Worm (Caenorhabditis elegans) whole organism, L1 larva: Measurements from ENCODE around the gene cysl-4.
A peak's percentile ranks its signal among the peaks of the same experiment; 100 is the strongest.

ENCODE experiments used
- blmp-1 ChIP-seq: fragments of 150-350 bp; optimal IDR thresholded peaks from 2 replicates; lab custom pipeline; 2014; ENCODE audit warnings: missing biosample characterization, missing genetic modification characterization
- efl-1 ChIP-seq, 4 experiments: fragments of 150-350 bp; optimal IDR thresholded peaks in 3 of 4; peaks in 1 of 4; 1 replicate in 1 of 4; 2 replicates in 3 of 4; lab custom pipeline; 2014; ENCODE audit warnings: missing biosample characterization in 2 of 4, missing genetic modification characterization in 2 of 4, missing genetic modification reagents in 2 of 4
- egl-27 ChIP-seq, 2 experiments: fragments of 150-350 bp in 1 of 2; sonication (generic microtip); optimal IDR thresholded peaks; 3 replicates each; lab custom pipeline; 2017 to 2018; ENCODE audit warnings: missing biosample characterization in 2 of 2, missing genetic modification characterization in 2 of 2, missing genetic modification reagents in 2 of 2
- mab-9 ChIP-seq: fragments of 200-800 bp; sonication (Bioruptor generic); IDR thresholded peaks from 2 replicates; pipeline ENCODE4 v1.3.6; 2022; ENCODE audit warnings: missing genetic modification reagents, missing genetic modification characterization, missing compliant biosample characterization
- nhr-11 ChIP-seq: fragments of 150-350 bp; optimal IDR thresholded peaks from 2 replicates; lab custom pipeline; 2014; ENCODE audit warnings: missing biosample characterization, missing genetic modification characterization
- nhr-76 ChIP-seq: sonication (generic microtip); optimal IDR thresholded peaks from 2 replicates; lab custom pipeline; 2017; ENCODE audit warnings: missing biosample characterization, missing genetic modification characterization
- pqm-1 ChIP-seq: sonication (generic microtip); optimal IDR thresholded peaks from 3 replicates; lab custom pipeline; 2017; ENCODE audit warnings: missing biosample characterization, missing genetic modification characterization
- snpc-4 ChIP-seq: fragments of 150-350 bp; optimal IDR thresholded peaks from 2 replicates; lab custom pipeline; 2014; ENCODE audit warnings: missing biosample characterization, missing genetic modification characterization
- swsn-7 ChIP-seq: sonication (generic microtip); optimal IDR thresholded peaks from 2 replicates; lab custom pipeline; 2016; ENCODE audit warnings: missing genetic modification characterization, missing compliant biosample characterization
- unc-62 ChIP-seq: fragments of 150-350 bp; optimal IDR thresholded peaks from 2 replicates; lab custom pipeline; 2014; ENCODE audit warnings: missing biosample characterization, missing genetic modification reagents, missing genetic modification characterization
- zag-1 ChIP-seq: fragments of 150-350 bp; optimal IDR thresholded peaks from 2 replicates; lab custom pipeline; 2014; ENCODE audit warnings: missing biosample characterization, missing genetic modification characterization
- ztf-11 ChIP-seq, 2 experiments: sonication (generic microtip); optimal IDR thresholded peaks; 2 replicates each; lab custom pipeline; 2016 to 2017; ENCODE audit warnings: missing genetic modification characterization in 2 of 2, missing biosample characterization in 1 of 2, missing compliant biosample characterization in 1 of 2

- TF ChIP-seq ztf-11 (tag; optimal IDR thresholded peaks at IDR 0.05; lab: Kevin White, UChicago) (no peak), nhr-76 (tag; lab: Kevin White, UChicago) (no peak), nhr-11 (tag; lab: Kevin White, UChicago) (no peak), pqm-1 (tag; lab: Kevin White, UChicago) (no peak), snpc-4 (tag; lab: Kevin White, UChicago) (no peak), unc-62 (no peak), blmp-1 (tag; lab: Kevin White, UChicago) (peak; percentile 47), egl-27 (tag; optimal IDR thresholded peaks at IDR 0.05; lab: Kevin White, UChicago) (no peak), zag-1 (no peak), swsn-7 (no peak), mab-9 (GFP tag; lab: Robert Waterston, UW) (no peak), efl-1 (optimal IDR thresholded peaks at IDR 0.05; lab: Kevin White, UChicago) (peak; percentile 17 to 19), efl-1 (GFP tag; optimal IDR thresholded peaks at IDR 0.05 in 1 of 2; lab: Kevin White, UChicago) (no peak)
Measured at ce11 chrV:2055765-2056504, 51.2 kb downstream of the cysl-4 start.
